Fruit fly (Drosophila melanogaster) whole organism, embryonic: Measurements from ENCODE around the gene wrd.

Source experiments
- ATbp ChIP-seq: fragments of 200-800 bp; sonication (Bioruptor generic); optimal IDR thresholded peaks from 2 replicates; lab custom pipeline; 2017; ENCODE audit warnings: missing biosample characterization, mild to moderate bottlenecking, missing genetic modification characterization, missing genetic modification reagents
- B-H1 ChIP-seq: fragments of 200-800 bp; sonication (Bioruptor generic); IDR thresholded peaks from 3 replicates; pipeline ENCODE4 v1.3.6; 2022; ENCODE audit warnings: missing biosample characterization, missing genetic modification characterization
- CG10462 ChIP-seq: fragments of 200-800 bp; sonication (Bioruptor generic); optimal IDR thresholded peaks from 2 replicates; lab custom pipeline; 2016; ENCODE audit warnings: missing biosample characterization, missing genetic modification characterization
- CG10979 ChIP-seq: fragments of 200-800 bp; sonication (Bioruptor generic); optimal IDR thresholded peaks from 2 replicates; lab custom pipeline; 2018; ENCODE audit warnings: missing biosample characterization, mild to moderate bottlenecking, missing genetic modification characterization, moderate library complexity
- CG12071 ChIP-seq: fragments of 200-800 bp; sonication (Bioruptor generic); optimal IDR thresholded peaks from 3 replicates; lab custom pipeline; 2018; ENCODE audit warnings: missing biosample characterization, mild to moderate bottlenecking, missing genetic modification characterization
- CG12299 ChIP-seq: fragments of 200-800 bp; sonication (Bioruptor generic); optimal IDR thresholded peaks from 2 replicates; lab custom pipeline; 2018; ENCODE audit warnings: missing biosample characterization, mild to moderate bottlenecking, missing genetic modification characterization
- CG12744 ChIP-seq: fragments of 200-800 bp; sonication (Bioruptor generic); optimal IDR thresholded peaks from 2 replicates; lab custom pipeline; 2016; ENCODE audit warnings: missing biosample characterization, missing genetic modification characterization
- CG13296 ChIP-seq: fragments of 200-800 bp; sonication (Bioruptor generic); optimal IDR thresholded peaks from 3 replicates; lab custom pipeline; 2018; ENCODE audit warnings: missing biosample characterization, mild to moderate bottlenecking, missing genetic modification characterization
- CG13894 ChIP-seq: fragments of 200-800 bp; sonication (Bioruptor generic); optimal IDR thresholded peaks from 3 replicates; lab custom pipeline; 2018; ENCODE audit warnings: missing biosample characterization, mild to moderate bottlenecking, missing genetic modification characterization, moderate library complexity
- CG14667 ChIP-seq: fragments of 200-800 bp; sonication (Bioruptor generic); IDR thresholded peaks from 2 replicates; pipeline ENCODE4 v1.3.6; 2022; ENCODE audit warnings: missing biosample characterization, missing genetic modification characterization
- CG15696 ChIP-seq: fragments of 200-800 bp; sonication (Bioruptor generic); optimal IDR thresholded peaks from 2 replicates; lab custom pipeline; 2019; ENCODE audit warnings: missing biosample characterization, mild to moderate bottlenecking, missing genetic modification characterization, moderate library complexity
- CG17328 ChIP-seq: fragments of 200-800 bp; sonication (Bioruptor generic); IDR thresholded peaks from 2 replicates; pipeline ENCODE4 v1.3.6; 2022; ENCODE audit warnings: missing biosample characterization, missing genetic modification characterization
- CG18476 ChIP-seq: fragments of 200-800 bp; sonication (Bioruptor generic); optimal IDR thresholded peaks from 2 replicates; lab custom pipeline; 2016; ENCODE audit warnings: missing biosample characterization, mild to moderate bottlenecking, missing genetic modification characterization
- CG2712 ChIP-seq: fragments of 200-800 bp; optimal IDR thresholded peaks from 3 replicates; lab custom pipeline; 2019; ENCODE audit warnings: missing biosample characterization, mild to moderate bottlenecking, missing genetic modification characterization, moderate library complexity
- CG31224 ChIP-seq: fragments of 200-800 bp; sonication (Bioruptor generic); IDR thresholded peaks from 2 replicates; pipeline ENCODE4 v1.3.6; 2022; ENCODE audit warnings: missing biosample characterization, missing genetic modification characterization
- CG31388 ChIP-seq: fragments of 200-800 bp; sonication (Bioruptor generic); optimal IDR thresholded peaks from 2 replicates; lab custom pipeline; 2016; ENCODE audit warnings: missing biosample characterization, missing genetic modification characterization
- CG42726 ChIP-seq: fragments of 200-800 bp; sonication (Bioruptor generic); IDR thresholded peaks from 2 replicates; pipeline ENCODE4 v1.3.6; 2022; ENCODE audit warnings: missing biosample characterization, missing genetic modification characterization; ENCODE audit not compliant: partially characterized antibody
- CG7372 ChIP-seq: fragments of 200-800 bp; sonication (Bioruptor generic); IDR thresholded peaks from 2 replicates; pipeline ENCODE4 v1.3.6; 2022; ENCODE audit warnings: missing biosample characterization, missing genetic modification characterization
- CG7786 ChIP-seq: fragments of 200-800 bp; sonication (Bioruptor generic); optimal IDR thresholded peaks from 2 replicates; lab custom pipeline; 2016; ENCODE audit warnings: missing biosample characterization, missing genetic modification characterization
- CG7928 ChIP-seq: fragments of 200-800 bp; sonication (Bioruptor generic); optimal IDR thresholded peaks from 2 replicates; lab custom pipeline; 2017; ENCODE audit warnings: missing biosample characterization, mild to moderate bottlenecking, missing genetic modification characterization
- Chrac-16 ChIP-seq: fragments of 200-800 bp; sonication (Bioruptor generic); optimal IDR thresholded peaks from 3 replicates; lab custom pipeline; 2016; ENCODE audit warnings: missing biosample characterization, missing genetic modification characterization
- D19A ChIP-seq: fragments of 200-800 bp; optimal IDR thresholded peaks from 3 replicates; lab custom pipeline; 2019; ENCODE audit warnings: missing biosample characterization, mild to moderate bottlenecking, missing genetic modification characterization, moderate library complexity
- D19B ChIP-seq: fragments of 200-800 bp; sonication (Bioruptor generic); optimal IDR thresholded peaks from 2 replicates; lab custom pipeline; 2017; ENCODE audit warnings: missing biosample characterization, mild to moderate bottlenecking, missing genetic modification characterization
- E2f2 ChIP-seq: fragments of 200-800 bp; sonication (Bioruptor generic); IDR thresholded peaks from 2 replicates; pipeline ENCODE4 v1.3.6; 2022; ENCODE audit warnings: missing biosample characterization, missing genetic modification characterization
- Eip74EF ChIP-seq, 2 experiments: fragments of 200-800 bp in 1 of 2; fragments of >200 bp in 1 of 2; sonication (Bioruptor generic) in 1 of 2; optimal IDR thresholded peaks; 2 replicates each; lab custom pipeline; 2017 to 2019; ENCODE audit warnings: missing biosample characterization in 2 of 2, missing genetic modification characterization in 2 of 2, mild to moderate bottlenecking in 1 of 2, moderate library complexity in 1 of 2
- Elba2 ChIP-seq: fragments of 200-800 bp; sonication (Bioruptor generic); optimal IDR thresholded peaks from 3 replicates; lab custom pipeline; 2016; ENCODE audit warnings: missing biosample characterization, missing genetic modification characterization
- Ets65A ChIP-seq: fragments of 200-800 bp; sonication (Bioruptor generic); peaks from one replicate; lab custom pipeline; 2016; ENCODE audit warnings: missing biosample characterization, missing genetic modification characterization
- HLH54F ChIP-seq: fragments of 200-800 bp; sonication (Bioruptor generic); optimal IDR thresholded peaks from 3 replicates; lab custom pipeline; 2016; ENCODE audit warnings: missing biosample characterization, missing genetic modification characterization
- Hey ChIP-seq: fragments of 200-800 bp; sonication (Bioruptor generic); optimal IDR thresholded peaks from 3 replicates; lab custom pipeline; 2018; ENCODE audit warnings: missing biosample characterization, mild to moderate bottlenecking, missing genetic modification characterization
- MBD-R2 ChIP-seq: fragments of 200-800 bp; sonication (Bioruptor generic); IDR thresholded peaks from 2 replicates; pipeline ENCODE4 v1.3.6; 2022; ENCODE audit warnings: missing biosample characterization, missing genetic modification characterization
- NFAT ChIP-seq: fragments of 200-800 bp; sonication (Bioruptor generic); IDR thresholded peaks from 2 replicates; pipeline ENCODE4 v1.3.6; 2022; ENCODE audit warnings: missing biosample characterization, missing genetic modification characterization
- Rfx ChIP-seq: fragments of 200-800 bp; sonication (Bioruptor generic); IDR thresholded peaks from 2 replicates; pipeline ENCODE4 v1.3.6; 2022; ENCODE audit warnings: missing biosample characterization, missing genetic modification characterization
- Six4 ChIP-seq: fragments of 200-800 bp; sonication (Bioruptor generic); optimal IDR thresholded peaks from 2 replicates; lab custom pipeline; 2016; ENCODE audit warnings: missing biosample characterization, missing genetic modification characterization
- danr ChIP-seq: fragments of 200-800 bp; sonication (Bioruptor generic); IDR thresholded peaks from 2 replicates; pipeline ENCODE4 v1.3.6; 2022; ENCODE audit warnings: missing biosample characterization, missing genetic modification characterization
- dati ChIP-seq: fragments of 200-800 bp; sonication (Bioruptor generic); IDR thresholded peaks from 2 replicates; pipeline ENCODE4 v1.3.6; 2022; ENCODE audit warnings: missing biosample characterization, missing genetic modification characterization
- disco-r ChIP-seq: fragments of 200-800 bp; sonication (Bioruptor generic); optimal IDR thresholded peaks from 2 replicates; lab custom pipeline; 2016; ENCODE audit warnings: missing biosample characterization, missing genetic modification characterization
- dmrt99B ChIP-seq: fragments of 200-800 bp; sonication (Bioruptor generic); optimal IDR thresholded peaks from 2 replicates; lab custom pipeline; 2018; ENCODE audit warnings: missing biosample characterization, mild to moderate bottlenecking, missing genetic modification characterization, moderate library complexity
- kah ChIP-seq: fragments of 200-800 bp; sonication (Bioruptor generic); optimal IDR thresholded peaks from 2 replicates; lab custom pipeline; 2018; ENCODE audit warnings: missing biosample characterization, mild to moderate bottlenecking, missing genetic modification characterization
- lab ChIP-seq: fragments of 200-800 bp; sonication (Bioruptor generic); optimal IDR thresholded peaks from 3 replicates; lab custom pipeline; 2017; ENCODE audit warnings: missing biosample characterization, missing genetic modification characterization, mild to moderate bottlenecking, moderate library complexity, missing genetic modification reagents
- lola ChIP-seq, 3 experiments: fragments of >200 bp in 2 of 3; fragments of 200-800 bp in 1 of 3; sonication (Bioruptor generic) in 1 of 3; optimal IDR thresholded peaks; 2 replicates each; lab custom pipeline; 2017 to 2019; ENCODE audit warnings: missing biosample characterization in 3 of 3, missing genetic modification characterization in 3 of 3, mild to moderate bottlenecking in 1 of 3, moderate library complexity in 1 of 3
- mam ChIP-seq: fragments of 200-800 bp; sonication (Bioruptor generic); optimal IDR thresholded peaks from 3 replicates; lab custom pipeline; 2016; ENCODE audit warnings: missing biosample characterization, missing genetic modification characterization
- mirr ChIP-seq: fragments of 200-800 bp; sonication (Bioruptor generic); optimal IDR thresholded peaks from 3 replicates; lab custom pipeline; 2018; ENCODE audit warnings: missing biosample characterization, mild to moderate bottlenecking, missing genetic modification characterization
- oc ChIP-seq: fragments of 200-800 bp; sonication (Bioruptor generic); optimal IDR thresholded peaks from 2 replicates; lab custom pipeline; 2018; ENCODE audit warnings: missing biosample characterization, mild to moderate bottlenecking, missing genetic modification characterization, moderate library complexity
- peb ChIP-seq: fragments of 200-800 bp; sonication (Bioruptor generic); IDR thresholded peaks from 2 replicates; pipeline ENCODE4 v1.3.6; 2022; ENCODE audit warnings: missing biosample characterization, missing genetic modification characterization
- pfk ChIP-seq: fragments of 200-800 bp; sonication (Bioruptor generic); optimal IDR thresholded peaks from 2 replicates; lab custom pipeline; 2018; ENCODE audit warnings: missing biosample characterization, mild to moderate bottlenecking, missing genetic modification characterization, moderate library complexity
- row ChIP-seq: fragments of 200-800 bp; sonication (Bioruptor generic); IDR thresholded peaks from 3 replicates; pipeline ENCODE4 v1.3.6; 2022; ENCODE audit warnings: missing biosample characterization, missing genetic modification characterization
- scrt ChIP-seq: fragments of 200-800 bp; sonication (Bioruptor generic); optimal IDR thresholded peaks from 2 replicates; lab custom pipeline; 2018; ENCODE audit warnings: missing biosample characterization, mild to moderate bottlenecking, missing genetic modification characterization, moderate library complexity
- slbo ChIP-seq: fragments of 200-800 bp; sonication (Bioruptor generic); IDR thresholded peaks from 2 replicates; pipeline ENCODE4 v1.3.6; 2022; ENCODE audit warnings: missing biosample characterization, missing genetic modification characterization
- tup ChIP-seq: fragments of 200-800 bp; sonication (Bioruptor generic); optimal IDR thresholded peaks from 2 replicates; lab custom pipeline; 2016; ENCODE audit warnings: missing biosample characterization, mild to moderate bottlenecking, missing genetic modification characterization, moderate library complexity
- unc-4 ChIP-seq: fragments of 200-800 bp; sonication (Bioruptor generic); IDR thresholded peaks from 2 replicates; pipeline ENCODE4 v1.3.6; 2022; ENCODE audit warnings: missing biosample characterization, missing genetic modification characterization; ENCODE audit not compliant: partially characterized antibody
- vvl ChIP-seq: fragments of 200-800 bp; sonication (Bioruptor generic); IDR thresholded peaks from 2 replicates; pipeline ENCODE4 v1.3.6; 2022; ENCODE audit warnings: missing biosample characterization, missing genetic modification characterization
- zen2 ChIP-seq: fragments of 200-800 bp; sonication (Bioruptor generic); IDR thresholded peaks from 3 replicates; pipeline ENCODE4 v1.3.6; 2022; ENCODE audit warnings: missing biosample characterization, missing genetic modification characterization; ENCODE audit not compliant: partially characterized antibody

Gene wrd

dm6 chr3R:18167173-18167415 lies 463 bp upstream of the wrd start, which contains the start of the genes CG7215 and Prx5:
TSS of gene CG7215 (minus strand) at chr3R:18167273.
TSS of gene Prx5 (minus strand) at chr3R:18167273.
- no peak for TF ChIP-seq peb (GFP tag; lab: Robert Waterston, UW)
- no peak for TF ChIP-seq dmrt99B
- TF ChIP-seq row, result peak; percentile 41
- TF ChIP-seq lab (GFP tag; lab: Kevin White, UChicago), result no peak
- peak; percentile 7; the same call in 1 of the 2 replicates for TF ChIP-seq vvl (GFP tag; lab: Robert Waterston, UW)
- no peak for TF ChIP-seq CG13894
- no peak for TF ChIP-seq pfk (GFP tag; lab: Kevin White, UChicago)
- peak; percentile 12; the same call in 1 of the 2 replicates for TF ChIP-seq Rfx (GFP tag; lab: Robert Waterston, UW)
- TF ChIP-seq Elba2, result no peak
- no peak for TF ChIP-seq Chrac-16 (GFP tag; lab: Kevin White, UChicago)
- no peak for TF ChIP-seq CG17328 (GFP tag; lab: Robert Waterston, UW)
- no peak for TF ChIP-seq scrt (GFP tag; lab: Kevin White, UChicago)
- TF ChIP-seq HLH54F, result no peak
- peak; percentile 9; the same call in 1 of the 2 replicates for TF ChIP-seq E2f2 (GFP tag; lab: Robert Waterston, UW)
- TF ChIP-seq CG10979, result no peak
- no peak for TF ChIP-seq Eip74EF (GFP tag; optimal IDR thresholded peaks at IDR 0.05; lab: Kevin White, UChicago)
- TF ChIP-seq zen2, result no peak
- TF ChIP-seq NFAT (GFP tag; lab: Robert Waterston, UW), result peak; percentile 25; the same call in 1 of the 2 replicates
- no peak for TF ChIP-seq disco-r
- TF ChIP-seq Ets65A, result no peak
- no peak for TF ChIP-seq unc-4
- no peak for TF ChIP-seq D19B
- no peak for TF ChIP-seq oc (tag; lab: Kevin White, UChicago)
- no peak for TF ChIP-seq CG2712 (tag; lab: Kevin White, UChicago)
- TF ChIP-seq CG7928 (GFP tag; lab: Kevin White, UChicago), result no peak
- TF ChIP-seq lola (GFP tag; optimal IDR thresholded peaks at IDR 0.05; lab: Kevin White, UChicago), result no peak
- TF ChIP-seq mirr, result no peak
- TF ChIP-seq slbo (GFP tag; lab: Robert Waterston, UW), result peak; percentile 25; the same call in 1 of the 2 replicates
- no peak for TF ChIP-seq CG10462
- TF ChIP-seq mam (GFP tag; lab: Kevin White, UChicago), result no peak
- no peak for TF ChIP-seq dati
- TF ChIP-seq kah (GFP tag; lab: Kevin White, UChicago), result no peak
- TF ChIP-seq CG13296 (GFP tag; lab: Kevin White, UChicago), result no peak
- TF ChIP-seq MBD-R2 (GFP tag; lab: Robert Waterston, UW), result peak; percentile 15; the same call in 1 of the 2 replicates
- TF ChIP-seq CG15696 (tag; lab: Kevin White, UChicago), result no peak
- no peak for TF ChIP-seq CG7372 (GFP tag; lab: Robert Waterston, UW)
- TF ChIP-seq tup (GFP tag; lab: Kevin White, UChicago), result no peak
- no peak for TF ChIP-seq CG18476 (GFP tag; lab: Kevin White, UChicago)
- TF ChIP-seq CG12744 (GFP tag; lab: Kevin White, UChicago), result no peak
- TF ChIP-seq CG12071, result no peak
- TF ChIP-seq CG12299 (tag; lab: Kevin White, UChicago), result no peak
- TF ChIP-seq CG14667, result no peak
- no peak for TF ChIP-seq CG7786 (GFP tag; lab: Kevin White, UChicago)
- TF ChIP-seq ATbp (GFP tag; lab: Kevin White, UChicago), result no peak
- TF ChIP-seq CG31224 (GFP tag; lab: Robert Waterston, UW), result no peak
- peak; percentile 18 for TF ChIP-seq D19A (tag; lab: Kevin White, UChicago)
- no peak for TF ChIP-seq Hey (tag; lab: Kevin White, UChicago)
- TF ChIP-seq CG42726 (GFP tag; lab: Robert Waterston, UW), result no peak
- no peak for TF ChIP-seq danr (GFP tag; lab: Robert Waterston, UW)
- no peak for TF ChIP-seq Six4 (GFP tag; lab: Kevin White, UChicago)
- TF ChIP-seq B-H1 (GFP tag; lab: Robert Waterston, UW), result no peak
- no peak for TF ChIP-seq CG31388 (GFP tag; lab: Kevin White, UChicago)
